Fruit fly (Drosophila melanogaster) whole organism, adult: ENCODE measurements around the gene CG42394.

Experiments
- CG12768 ChIP-seq: fragments of 200-800 bp; sonication (Bioruptor generic); optimal IDR thresholded peaks from 2 replicates; lab custom pipeline; 2017; ENCODE audit warnings: missing biosample characterization, missing genetic modification characterization, mild to moderate bottlenecking, moderate library complexity, missing genetic modification reagents
- CG14711 ChIP-seq: fragments of 200-800 bp; sonication (Bioruptor generic); optimal IDR thresholded peaks from 2 replicates; lab custom pipeline; 2018; ENCODE audit warnings: missing biosample characterization, mild to moderate bottlenecking, missing genetic modification characterization, moderate library complexity
- CG5204 ChIP-seq: fragments of 200-800 bp; sonication (Bioruptor generic); optimal IDR thresholded peaks from 2 replicates; lab custom pipeline; 2016; ENCODE audit warnings: missing biosample characterization, missing genetic modification characterization
- CG7045 ChIP-seq: fragments of 200-800 bp; sonication (Bioruptor generic); optimal IDR thresholded peaks from 2 replicates; lab custom pipeline; 2017; ENCODE audit warnings: missing biosample characterization, mild to moderate bottlenecking, missing genetic modification characterization
- CG7101 ChIP-seq: fragments of 200-800 bp; sonication (Bioruptor generic); optimal IDR thresholded peaks from 2 replicates; lab custom pipeline; 2018; ENCODE audit warnings: missing biosample characterization, mild to moderate bottlenecking, missing genetic modification characterization, moderate library complexity
- Clk ChIP-seq: fragments of 200-800 bp; sonication (Bioruptor generic); optimal IDR thresholded peaks from 2 replicates; lab custom pipeline; 2017; ENCODE audit warnings: missing biosample characterization, missing genetic modification characterization
- Crg-1 ChIP-seq: fragments of 200-800 bp; sonication (Bioruptor generic); optimal IDR thresholded peaks from 2 replicates; lab custom pipeline; 2016; ENCODE audit warnings: missing biosample characterization, missing genetic modification characterization
- Mnt ChIP-seq: fragments of 200-800 bp; sonication (Bioruptor generic); optimal IDR thresholded peaks from 2 replicates; lab custom pipeline; 2016; ENCODE audit warnings: missing biosample characterization, mild to moderate bottlenecking, missing genetic modification characterization
- cic ChIP-seq: fragments of 200-800 bp; sonication (Bioruptor generic); optimal IDR thresholded peaks from 2 replicates; lab custom pipeline; 2017; ENCODE audit warnings: missing biosample characterization, mild to moderate bottlenecking, missing genetic modification characterization, moderate library complexity
- kay ChIP-seq: fragments of 200-800 bp; sonication (Bioruptor generic); peaks from one replicate; lab custom pipeline; 2016; ENCODE audit warnings: missing biosample characterization, missing genetic modification characterization, borderline replicate concordance
- ovo ChIP-seq: fragments of 200-800 bp; sonication (Bioruptor generic); optimal IDR thresholded peaks from 2 replicates; lab custom pipeline; 2016; ENCODE audit warnings: missing biosample characterization, missing genetic modification characterization
- pad ChIP-seq: fragments of 200-800 bp; sonication (Bioruptor generic); optimal IDR thresholded peaks from 3 replicates; lab custom pipeline; 2017; ENCODE audit warnings: missing biosample characterization, missing genetic modification characterization, mild to moderate bottlenecking, moderate library complexity, missing genetic modification reagents
- tj ChIP-seq: fragments of 200-800 bp; sonication (Bioruptor generic); optimal IDR thresholded peaks from 3 replicates; lab custom pipeline; 2017; ENCODE audit warnings: missing biosample characterization, mild to moderate bottlenecking, missing genetic modification characterization, moderate library complexity
- toe ChIP-seq: fragments of 200-800 bp; sonication (Bioruptor generic); optimal IDR thresholded peaks from 2 replicates; lab custom pipeline; 2016; ENCODE audit warnings: missing biosample characterization, missing genetic modification characterization

DNA sequence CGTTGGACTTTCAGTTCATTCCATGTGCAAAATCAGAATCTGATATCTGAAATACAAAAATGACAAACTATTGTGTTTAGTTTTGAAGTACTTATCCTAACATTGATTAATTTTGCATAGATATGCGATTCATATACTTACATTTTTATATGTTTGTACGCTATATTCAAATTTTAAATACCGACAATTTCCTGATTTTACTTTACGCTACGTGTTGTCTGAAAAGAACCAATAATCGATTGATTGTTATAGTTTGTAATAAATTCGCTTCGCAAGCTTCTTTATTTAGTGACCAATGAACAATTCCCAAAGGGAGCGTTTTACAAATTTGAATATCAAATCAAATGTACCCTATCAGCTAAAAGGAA is 39.9 kb downstream of the CG42394 start, which contains the start of gene Ak3:
- TF ChIP-seq Mnt (GFP tag; lab: Kevin White, UChicago) (no peak), pad (GFP tag; lab: Kevin White, UChicago) (no peak), CG12768 (GFP tag; lab: Kevin White, UChicago) (no peak), ovo (GFP tag; lab: Kevin White, UChicago) (no peak), cic (GFP tag; lab: Kevin White, UChicago) (no peak), kay (GFP tag; lab: Kevin White, UChicago) (no peak), CG5204 (GFP tag; lab: Kevin White, UChicago) (no peak), Crg-1 (GFP tag; lab: Kevin White, UChicago) (no peak), Clk (GFP tag; lab: Kevin White, UChicago) (no peak), CG7101 (tag; lab: Kevin White, UChicago) (no peak), CG14711 (tag; lab: Kevin White, UChicago) (no peak), tj (GFP tag; lab: Kevin White, UChicago) (no peak), CG7045 (GFP tag; lab: Kevin White, UChicago) (no peak), toe (GFP tag; lab: Kevin White, UChicago) (no peak)
